Worm (Caenorhabditis elegans): Measurements from ENCODE around the gene ZK593.3.
A peak's percentile ranks its signal among the peaks of the same experiment; 100 is the strongest.

The ZK593.3 gene

ce11 chrIV:10933062-10933552, 17.6 kb downstream of the ZK593.3 start, which contains the start of the genes dnc-1 and lsm-7 (continued):
- TF ChIP-seq ceh-62 (tag; optimal IDR thresholded peaks at IDR 0.05): no peak
- peak; percentile 61 for TF ChIP-seq madf-9 (GFP tag; conservative IDR thresholded peaks at IDR 0.05)
- TF ChIP-seq ama-1 (optimal IDR thresholded peaks at IDR 0.05): peak; percentile 8
- no peak for TF ChIP-seq daf-8 (GFP tag; IDR thresholded peaks at IDR 0.05)
- TF ChIP-seq skn-1 (tag; optimal IDR thresholded peaks at IDR 0.05): no peak
- TF ChIP-seq T20F7.1 (GFP tag; optimal IDR thresholded peaks at IDR 0.05): peak; percentile 66
- peak; percentile 79 for TF ChIP-seq hlh-11 (tag; optimal IDR thresholded peaks at IDR 0.05)
- TF ChIP-seq lin-13 (GFP tag; optimal IDR thresholded peaks at IDR 0.05): peak; percentile 57
- peak; percentile 79 for TF ChIP-seq ceh-44 (GFP tag; IDR thresholded peaks at IDR 0.05)
- peak; percentile 63 for TF ChIP-seq fkh-10 (GFP tag; optimal IDR thresholded peaks at IDR 0.05)
- TF ChIP-seq unc-130 (GFP tag; optimal IDR thresholded peaks at IDR 0.05): peak; percentile 6
- TF ChIP-seq php-3 (GFP tag; IDR thresholded peaks at IDR 0.05): no peak
- TF ChIP-seq ZK337.2 (GFP tag; IDR thresholded peaks at IDR 0.05): no peak
- no peak for TF ChIP-seq zfp-2 (tag; optimal IDR thresholded peaks at IDR 0.05)
- TF ChIP-seq spr-1 (tag; optimal IDR thresholded peaks at IDR 0.05): no peak
- TF ChIP-seq nhr-28 (tag; optimal IDR thresholded peaks at IDR 0.05): peak; percentile 59
- TF ChIP-seq egl-43 (GFP tag; IDR thresholded peaks at IDR 0.05): 0 out of 2 replicates have a peak, but pooled peaks have one; percentile 35
- TF ChIP-seq rbr-2 (tag; optimal IDR thresholded peaks at IDR 0.05): no peak
- peak; percentile 16; the same call in 1 of the 2 replicates for TF ChIP-seq dmd-8 (GFP tag; IDR thresholded peaks at IDR 0.05)
- TF ChIP-seq nhr-48 (tag; optimal IDR thresholded peaks at IDR 0.05): no peak
- peak; percentile 45; the same call in 1 of the 2 replicates for TF ChIP-seq lin-1 (GFP tag; IDR thresholded peaks at IDR 0.05)
- TF ChIP-seq Y48G9A.11 (GFP tag; IDR thresholded peaks at IDR 0.05): no peak
- TF ChIP-seq dve-1 (tag; optimal IDR thresholded peaks at IDR 0.05; ENCODE audit: insufficient read depth): peak; percentile 79
- TF ChIP-seq zip-11 (GFP tag; IDR thresholded peaks at IDR 0.05): no peak
- peak; percentile 65 for TF ChIP-seq nhr-6 (tag; optimal IDR thresholded peaks at IDR 0.05)
- TF ChIP-seq sdz-12 (GFP tag; optimal IDR thresholded peaks at IDR 0.05): no peak
- TF ChIP-seq lin-38 (GFP tag; IDR thresholded peaks at IDR 0.05): peak; percentile 74
- TF ChIP-seq hif-1 (tag; optimal IDR thresholded peaks at IDR 0.05): peak in 1 of 2 experiments; percentile 66
- no peak for TF ChIP-seq daf-19 (GFP tag; conservative IDR thresholded peaks at IDR 0.05)
- TF ChIP-seq D1046.2 (GFP tag; IDR thresholded peaks at IDR 0.05): no peak
- TF ChIP-seq snpc-1.2 (GFP tag; IDR thresholded peaks at IDR 0.05): peak; percentile 55; the same call in 1 of the 2 replicates
- peak in 1 of 2 experiments; percentile 91 for TF ChIP-seq lsy-2 (tag; optimal IDR thresholded peaks at IDR 0.05)
- TF ChIP-seq arid-1 (GFP tag; conservative IDR thresholded peaks at IDR 0.05): no peak; the same call in 1 of the 2 replicates
- peak; percentile 39 for TF ChIP-seq T26A8.4 (GFP tag; IDR thresholded peaks at IDR 0.05)
- no peak for TF ChIP-seq aha-1 (tag)
- TF ChIP-seq egl-27 (tag; optimal IDR thresholded peaks at IDR 0.05): no peak
- TF ChIP-seq F44E2.7 (GFP tag; IDR thresholded peaks at IDR 0.05): no peak
- no peak for TF ChIP-seq aly-2 (tag; optimal IDR thresholded peaks at IDR 0.05)
- no peak for TF ChIP-seq madf-5 (GFP tag; IDR thresholded peaks at IDR 0.05)
- peak; percentile 65 for TF ChIP-seq ceh-20 (GFP tag; IDR thresholded peaks at IDR 0.05)
- TF ChIP-seq ceh-82 (tag; optimal IDR thresholded peaks at IDR 0.05): no peak
- TF ChIP-seq F37D6.2 (tag; optimal IDR thresholded peaks at IDR 0.05): peak; percentile 5
- peak; percentile 72 for TF ChIP-seq hmg-1.1 (GFP tag; IDR thresholded peaks at IDR 0.05)
- no peak for TF ChIP-seq lir-3 (tag; optimal IDR thresholded peaks at IDR 0.05)
- no peak for TF ChIP-seq ces-1 (GFP tag; optimal IDR thresholded peaks at IDR 0.05)
- no peak for TF ChIP-seq snpc-4 (tag; optimal IDR thresholded peaks at IDR 0.05)
- TF ChIP-seq mdt-29 (GFP tag; IDR thresholded peaks at IDR 0.05): peak; percentile 25; the same call in 1 of the 2 replicates
- no peak for TF ChIP-seq Y5F2A.4 (GFP tag; optimal IDR thresholded peaks at IDR 0.05)
- peak; percentile 81 for TF ChIP-seq zfp-3 (GFP tag; conservative IDR thresholded peaks at IDR 0.05)
- TF ChIP-seq R02D3.7 (tag; optimal IDR thresholded peaks at IDR 0.05): no peak
- TF ChIP-seq F26F4.8 (GFP tag; conservative IDR thresholded peaks at IDR 0.05): no peak
- no peak for TF ChIP-seq lin-39 (tag; optimal IDR thresholded peaks at IDR 0.05)

Measured in whole organism, L4 larva.